Fruit fly (Drosophila melanogaster) whole organism, wandering third instar larva: ENCODE results near the gene spg.

Experiments used
- Abd-B ChIP-seq: fragments of >200 bp; optimal IDR thresholded peaks from 2 replicates; lab custom pipeline; 2017; ENCODE audit warnings: missing biosample characterization, missing genetic modification characterization
- CG32264 ChIP-seq: fragments of 200-800 bp; sonication (Bioruptor generic); optimal IDR thresholded peaks from 2 replicates; lab custom pipeline; 2016; ENCODE audit warnings: missing biosample characterization, missing genetic modification characterization
- CG9705 ChIP-seq: fragments of 200-800 bp; sonication (Bioruptor generic); optimal IDR thresholded peaks from 2 replicates; lab custom pipeline; 2018; ENCODE audit warnings: missing biosample characterization, mild to moderate bottlenecking, missing genetic modification characterization
- Dfd ChIP-seq: fragments of >200 bp; optimal IDR thresholded peaks from 2 replicates; lab custom pipeline; 2017; ENCODE audit warnings: missing biosample characterization, missing genetic modification characterization
- Dif ChIP-seq: fragments of 200-275, 200-300 bp; sonication (Bioruptor generic); optimal IDR thresholded peaks from 2 replicates; lab custom pipeline; 2018; ENCODE audit warnings: missing biosample characterization, missing genetic modification characterization; ENCODE audit not compliant: partially characterized antibody
- GATAd ChIP-seq: sonication (Bioruptor generic); optimal IDR thresholded peaks from 2 replicates; lab custom pipeline; 2016; ENCODE audit warnings: missing biosample characterization, missing genetic modification characterization
- HLH106 ChIP-seq: fragments of 200-800 bp; optimal IDR thresholded peaks from 3 replicates; lab custom pipeline; 2019; ENCODE audit warnings: missing biosample characterization, mild to moderate bottlenecking, missing genetic modification characterization, moderate library complexity
- Hnf4 ChIP-seq: fragments of 200-800 bp; sonication (Bioruptor generic); optimal IDR thresholded peaks from 2 replicates; lab custom pipeline; 2016; ENCODE audit warnings: missing biosample characterization, mild to moderate bottlenecking, missing genetic modification characterization
- Hr78 ChIP-seq: fragments of >200 bp; optimal IDR thresholded peaks from 2 replicates; lab custom pipeline; 2017; ENCODE audit warnings: missing biosample characterization, missing genetic modification characterization
- Hr83 ChIP-seq: fragments of 200-300 bp; sonication (Bioruptor generic); optimal IDR thresholded peaks from 2 replicates; lab custom pipeline; 2016; ENCODE audit warnings: missing biosample characterization, mild to moderate bottlenecking, missing genetic modification characterization, moderate library complexity; ENCODE audit not compliant: poor library complexity, severe bottlenecking
- Jra ChIP-seq: sonication (Bioruptor generic); optimal IDR thresholded peaks from 2 replicates; lab custom pipeline; 2016; ENCODE audit warnings: missing biosample characterization, missing genetic modification characterization
- Mio ChIP-seq: sonication (Bioruptor generic); optimal IDR thresholded peaks from 2 replicates; lab custom pipeline; 2016; ENCODE audit warnings: missing biosample characterization, missing genetic modification characterization
- Myc ChIP-seq: fragments of >200 bp; optimal IDR thresholded peaks from 2 replicates; lab custom pipeline; 2017
- N ChIP-seq: fragments of >200 bp; optimal IDR thresholded peaks from 2 replicates; lab custom pipeline; 2018; ENCODE audit warnings: missing biosample characterization, missing external identifiers, missing genetic modification characterization
- OdsH ChIP-seq: fragments of 200-800 bp; sonication (Bioruptor generic); optimal IDR thresholded peaks from 2 replicates; lab custom pipeline; 2016; ENCODE audit warnings: missing biosample characterization, mild to moderate bottlenecking, missing genetic modification characterization
- Rel ChIP-seq, 2 experiments: fragments of 200-800 bp; sonication (Bioruptor generic) in 1 of 2; optimal IDR thresholded peaks; 2 replicates in 1 of 2; 3 replicates in 1 of 2; lab custom pipeline; 2016 to 2019; ENCODE audit warnings: mild to moderate bottlenecking in 2 of 2, missing biosample characterization in 2 of 2, missing genetic modification characterization in 2 of 2, moderate library complexity in 1 of 2
- Sp1 ChIP-seq: fragments of 200-800 bp; sonication (Bioruptor generic); optimal IDR thresholded peaks from 3 replicates; lab custom pipeline; 2019; ENCODE audit warnings: missing biosample characterization, mild to moderate bottlenecking, missing genetic modification characterization, moderate library complexity
- Vsx2 ChIP-seq: fragments of 200-300, 225-300 bp; sonication (Bioruptor generic); optimal IDR thresholded peaks from 2 replicates; lab custom pipeline; 2018; ENCODE audit warnings: missing biosample characterization, missing genetic modification characterization; ENCODE audit not compliant: partially characterized antibody
- brk ChIP-seq: fragments of 200-800 bp; sonication (Bioruptor generic); optimal IDR thresholded peaks from 2 replicates; lab custom pipeline; 2016; ENCODE audit warnings: missing biosample characterization, mild to moderate bottlenecking, missing genetic modification characterization
- dl ChIP-seq, 2 experiments: fragments of 175-275, 200-275 bp in 1 of 2; fragments of 200-275 bp in 1 of 2; sonication (Bioruptor generic); optimal IDR thresholded peaks; lab custom pipeline; 2018; ENCODE audit warnings: mild to moderate bottlenecking in 2 of 2, missing biosample characterization in 2 of 2, missing genetic modification characterization in 2 of 2, moderate library complexity in 2 of 2; ENCODE audit not compliant: partially characterized antibody in 2 of 2, insufficient read depth in 1 of 2
- dmrt93B ChIP-seq: fragments of 200-800 bp; sonication (Bioruptor generic); optimal IDR thresholded peaks from 2 replicates; lab custom pipeline; 2018; ENCODE audit warnings: missing biosample characterization, mild to moderate bottlenecking, missing genetic modification characterization
- ey ChIP-seq: fragments of 200-800 bp; sonication (Bioruptor generic); optimal IDR thresholded peaks from 2 replicates; lab custom pipeline; 2016; ENCODE audit warnings: missing biosample characterization, missing genetic modification characterization
- foxo ChIP-seq, 2 experiments: fragments of 200-800 bp; sonication (Bioruptor generic); optimal IDR thresholded peaks; 2 replicates in 1 of 2; 3 replicates in 1 of 2; lab custom pipeline; 2016 to 2017; ENCODE audit warnings: missing biosample characterization in 2 of 2, missing genetic modification characterization in 2 of 2
- fru ChIP-seq: fragments of 200-800 bp; sonication (Bioruptor generic); optimal IDR thresholded peaks from 3 replicates; lab custom pipeline; 2016; ENCODE audit warnings: missing biosample characterization, mild to moderate bottlenecking, missing genetic modification characterization
- h ChIP-seq: fragments of 200-800 bp; sonication (Bioruptor generic); optimal IDR thresholded peaks from 3 replicates; lab custom pipeline; 2016; ENCODE audit warnings: missing biosample characterization, mild to moderate bottlenecking, missing genetic modification characterization
- jim ChIP-seq: fragments of 175-275, 200-325 bp; sonication (Bioruptor generic); optimal IDR thresholded peaks from 2 replicates; lab custom pipeline; 2016; ENCODE audit warnings: missing biosample characterization, mild to moderate bottlenecking, missing genetic modification characterization
- lola ChIP-seq: fragments of >200 bp; optimal IDR thresholded peaks from 2 replicates; lab custom pipeline; 2017; ENCODE audit warnings: missing biosample characterization, missing genetic modification characterization
- pan ChIP-seq: fragments of >200 bp; optimal IDR thresholded peaks from 2 replicates; lab custom pipeline; 2017
- rgr ChIP-seq: fragments of 200-800 bp; sonication (Bioruptor generic); optimal IDR thresholded peaks from 3 replicates; lab custom pipeline; 2016; ENCODE audit warnings: missing biosample characterization, mild to moderate bottlenecking, missing genetic modification characterization
- sage ChIP-seq: fragments of 200-800 bp; sonication (Bioruptor generic); optimal IDR thresholded peaks from 2 replicates; lab custom pipeline; 2016; ENCODE audit warnings: missing biosample characterization, mild to moderate bottlenecking, missing genetic modification characterization
- sv ChIP-seq: fragments of 200-800 bp; sonication (Bioruptor generic); optimal IDR thresholded peaks from 3 replicates; lab custom pipeline; 2016; ENCODE audit warnings: missing biosample characterization, missing genetic modification characterization
- usp ChIP-seq: fragments of >200 bp; optimal IDR thresholded peaks from 2 replicates; lab custom pipeline; 2017; ENCODE audit warnings: missing biosample characterization, missing genetic modification characterization
- woc ChIP-seq: sonication (Bioruptor generic); optimal IDR thresholded peaks from 2 replicates; lab custom pipeline; 2016; ENCODE audit warnings: missing biosample characterization, mild to moderate bottlenecking, missing genetic modification characterization

The spg gene

DNA sequence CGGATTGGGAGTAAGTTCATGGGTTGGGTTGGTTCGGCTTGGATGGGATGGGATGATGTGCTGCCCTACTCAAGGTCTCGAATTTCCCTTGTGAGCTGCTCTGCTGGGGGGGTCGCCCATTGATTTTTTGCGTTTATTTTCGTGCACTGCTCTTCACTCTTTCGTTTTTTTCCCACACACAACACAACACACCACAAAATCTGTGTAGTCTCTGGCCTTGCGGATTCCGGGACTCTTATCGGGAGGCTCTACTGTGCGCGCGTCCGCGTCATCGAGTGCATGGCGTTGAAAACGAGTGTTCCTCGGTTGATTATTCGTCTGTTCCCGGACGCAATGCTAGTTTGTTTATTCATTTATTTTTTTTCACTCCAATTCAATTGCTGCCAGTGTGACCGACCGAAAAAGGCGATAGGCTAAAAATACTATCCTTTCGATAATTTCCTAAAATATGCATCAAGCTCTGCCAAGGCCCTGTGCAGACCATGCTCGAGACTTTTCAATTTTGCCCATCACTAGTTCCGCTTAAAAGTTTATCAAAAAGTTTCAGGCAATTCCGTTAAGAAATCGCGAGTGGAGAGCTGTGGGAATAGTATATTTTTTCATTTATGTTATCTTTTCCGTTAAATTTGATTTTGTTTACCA lies 13.3 kb upstream of the spg start, which contains the start of gene WASp (continued):
- TF ChIP-seq HLH106 (tag; lab: Kevin White, UChicago) (peak; percentile 66), Hr78 (GFP tag; lab: Kevin White, UChicago) (no peak), fru (peak; percentile 38)
- TF ChIP-seq, all 38 proteins: peak for 12

DNA sequence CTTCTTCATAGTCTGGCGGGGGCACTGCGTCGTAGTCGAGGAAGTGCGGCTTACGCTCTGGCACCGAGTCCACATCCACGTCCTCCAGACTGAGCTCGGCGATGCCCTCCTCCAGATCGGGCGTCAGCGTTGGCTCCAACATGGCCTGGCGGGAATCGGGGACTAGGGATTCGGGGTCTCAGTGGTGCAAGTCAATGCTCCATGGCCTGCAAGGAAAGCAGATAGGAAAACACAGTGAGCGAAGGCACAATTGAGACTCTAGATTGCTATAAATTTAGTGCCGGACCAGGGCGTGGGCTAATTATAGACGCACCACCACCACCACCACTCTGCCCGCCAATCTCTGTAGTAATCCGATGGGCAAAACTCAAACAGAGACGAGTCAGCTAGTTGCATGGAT lies 4.5 kb upstream of the spg start:
- no peak for TF ChIP-seq pan (lab: Kevin White, UChicago)
- no peak for TF ChIP-seq dl (GFP tag; optimal IDR thresholded peaks at IDR 0.05; lab: Kevin White, UChicago; ENCODE audit: insufficient read depth in 1 of 2, partially characterized antibody in 2 of 2)
- TF ChIP-seq lola, result no peak
- TF ChIP-seq Rel (GFP tag; optimal IDR thresholded peaks at IDR 0.05; lab: Kevin White, UChicago), result no peak
- no peak for TF ChIP-seq Rel (tag; optimal IDR thresholded peaks at IDR 0.05; lab: Kevin White, UChicago)
- TF ChIP-seq Vsx2 (GFP tag; lab: Kevin White, UChicago), result no peak
- no peak for TF ChIP-seq HLH106 (tag; lab: Kevin White, UChicago)
- no peak for TF ChIP-seq brk (GFP tag; lab: Kevin White, UChicago)
- no peak for TF ChIP-seq woc
- no peak for TF ChIP-seq Jra
- TF ChIP-seq rgr, result no peak
- TF ChIP-seq ey (GFP tag; lab: Kevin White, UChicago), result no peak
- TF ChIP-seq Dfd, result no peak
- no peak for TF ChIP-seq Hnf4
- no peak for TF ChIP-seq dmrt93B (GFP tag; lab: Kevin White, UChicago)
- no peak for TF ChIP-seq sage (GFP tag; lab: Kevin White, UChicago)
- TF ChIP-seq CG9705, result no peak
- no peak for TF ChIP-seq CG32264
- no peak for TF ChIP-seq Dif (GFP tag; lab: Kevin White, UChicago)
- TF ChIP-seq Hr78 (GFP tag; lab: Kevin White, UChicago), result no peak
- no peak for TF ChIP-seq jim

DNA sequence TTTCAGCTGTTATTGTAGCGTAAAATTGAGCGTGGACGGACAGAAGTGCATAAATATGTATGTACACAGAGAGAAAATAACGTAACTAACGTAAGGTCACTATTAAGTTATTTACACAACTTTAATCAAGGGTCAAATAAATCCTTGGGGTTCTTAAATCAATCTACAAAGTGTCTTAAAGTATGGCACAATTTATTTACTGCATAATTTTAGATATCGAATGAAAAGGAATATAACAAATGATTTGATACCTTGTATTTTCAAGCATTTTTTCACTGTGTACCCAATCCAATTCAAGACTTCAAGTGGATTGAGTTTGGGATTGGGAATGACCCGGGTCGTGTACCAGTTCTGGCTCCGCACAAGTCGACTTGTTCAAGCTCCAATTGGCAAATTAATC lies 3.1 kb upstream of the spg start:
- TF ChIP-seq Sp1 (GFP tag; lab: Kevin White, UChicago), result no peak
- TF ChIP-seq N (GFP tag; lab: Kevin White, UChicago), result no peak
- no peak for TF ChIP-seq lola
- TF ChIP-seq h (GFP tag; lab: Kevin White, UChicago), result no peak
- no peak for TF ChIP-seq dl (GFP tag; optimal IDR thresholded peaks at IDR 0.05; lab: Kevin White, UChicago; ENCODE audit: insufficient read depth in 1 of 2, partially characterized antibody in 2 of 2)
- no peak for TF ChIP-seq GATAd (GFP tag; lab: Kevin White, UChicago)
- TF ChIP-seq, all 38 proteins: peak for 0

DNA sequence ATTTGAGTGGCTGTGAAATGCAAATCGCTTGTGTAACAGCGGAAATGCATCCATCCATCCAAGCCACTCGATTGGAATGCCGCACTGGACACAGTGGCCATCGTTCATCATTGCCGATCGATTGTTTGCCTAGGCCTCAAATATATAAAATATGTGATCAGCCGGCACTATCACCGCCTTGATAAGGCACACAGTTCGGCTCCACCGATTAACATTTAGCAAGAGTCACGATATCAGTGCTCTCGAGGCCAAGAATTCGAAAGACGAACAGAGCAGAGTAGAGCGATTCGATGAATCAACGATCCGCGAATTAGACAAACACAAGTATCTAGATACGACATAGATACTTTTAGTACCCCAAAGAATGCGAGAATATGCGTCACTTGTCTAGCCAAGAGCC lies 2.6 kb upstream of the spg start:
- TF ChIP-seq Dif (GFP tag; lab: Kevin White, UChicago), result no peak
- TF ChIP-seq lola, result no peak
- no peak for TF ChIP-seq N (GFP tag; lab: Kevin White, UChicago)
- no peak for TF ChIP-seq sage (GFP tag; lab: Kevin White, UChicago)
- TF ChIP-seq usp (GFP tag; lab: Kevin White, UChicago), result no peak
- no peak for TF ChIP-seq Myc (lab: Kevin White, UChicago)
- no peak for TF ChIP-seq CG9705

DNA sequence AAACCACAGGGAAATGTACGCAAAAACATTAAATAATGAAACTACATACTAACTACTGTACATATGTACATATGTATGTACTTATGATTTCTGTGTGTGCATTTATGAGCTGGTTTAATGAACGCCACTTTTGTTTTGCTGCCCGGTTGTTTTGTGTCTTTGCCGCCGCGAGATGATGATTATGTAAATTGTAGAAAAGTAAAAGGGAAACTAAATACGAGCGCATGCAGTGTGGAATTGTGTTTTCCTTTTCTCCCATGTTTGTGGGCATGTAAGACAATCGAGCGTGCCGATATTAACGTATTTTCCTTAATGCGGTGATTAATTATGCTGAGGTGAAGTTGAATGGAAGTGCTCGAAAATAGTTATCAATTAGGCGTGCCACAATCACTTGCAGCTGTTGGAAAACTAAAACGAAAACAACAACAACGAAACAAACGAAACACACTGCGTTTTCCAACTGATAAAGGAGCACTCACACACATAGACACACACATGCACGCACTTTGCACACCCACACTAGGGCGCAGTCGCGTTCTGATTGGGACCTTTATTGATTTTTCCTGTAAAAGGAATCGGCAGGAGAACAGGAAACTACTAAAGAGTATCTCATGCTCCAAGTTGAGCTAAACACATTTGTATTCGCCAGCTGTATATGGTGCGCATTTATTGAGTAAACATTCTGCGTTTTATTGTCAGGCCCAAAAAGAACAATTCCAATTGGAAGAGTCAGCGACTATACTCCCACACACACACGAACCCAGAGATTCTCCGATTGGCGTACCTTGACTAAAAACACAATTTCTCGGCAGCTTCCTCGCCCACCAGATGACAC lies 1.1 kb upstream of the spg start:
- TF ChIP-seq OdsH (GFP tag; lab: Kevin White, UChicago), result no peak
- TF ChIP-seq sv, result no peak
- no peak for TF ChIP-seq Rel (GFP tag; optimal IDR thresholded peaks at IDR 0.05; lab: Kevin White, UChicago)
- TF ChIP-seq Rel (tag; optimal IDR thresholded peaks at IDR 0.05; lab: Kevin White, UChicago), result no peak
- no peak for TF ChIP-seq GATAd (GFP tag; lab: Kevin White, UChicago)
- TF ChIP-seq Abd-B (GFP tag; lab: Kevin White, UChicago), result no peak
- TF ChIP-seq Mio (GFP tag; lab: Kevin White, UChicago), result no peak
- TF ChIP-seq fru, result no peak
- no peak for TF ChIP-seq brk (GFP tag; lab: Kevin White, UChicago)
- TF ChIP-seq foxo (GFP tag; optimal IDR thresholded peaks at IDR 0.05; lab: Kevin White, UChicago), result no peak
- no peak for TF ChIP-seq rgr
- no peak for TF ChIP-seq ey (GFP tag; lab: Kevin White, UChicago)
- no peak for TF ChIP-seq Hr83
- no peak for TF ChIP-seq Jra
- no peak for TF ChIP-seq HLH106 (tag; lab: Kevin White, UChicago)
- no peak for TF ChIP-seq woc
- TF ChIP-seq h (GFP tag; lab: Kevin White, UChicago), result no peak
- TF ChIP-seq dmrt93B (GFP tag; lab: Kevin White, UChicago), result no peak
- no peak for TF ChIP-seq Vsx2 (GFP tag; lab: Kevin White, UChicago)
- no peak for TF ChIP-seq Hr78 (GFP tag; lab: Kevin White, UChicago)
- TF ChIP-seq CG9705, result no peak
